Worm (Caenorhabditis elegans) whole organism, dauer: ENCODE measurements around the gene cdka-1.

ENCODE experiments used
- unc-62 ChIP-seq: sonication (generic microtip); optimal IDR thresholded peaks from 2 replicates; lab custom pipeline; 2017; ENCODE audit warnings: missing biosample characterization, missing genetic modification reagents, missing genetic modification characterization

Gene cdka-1

DNA sequence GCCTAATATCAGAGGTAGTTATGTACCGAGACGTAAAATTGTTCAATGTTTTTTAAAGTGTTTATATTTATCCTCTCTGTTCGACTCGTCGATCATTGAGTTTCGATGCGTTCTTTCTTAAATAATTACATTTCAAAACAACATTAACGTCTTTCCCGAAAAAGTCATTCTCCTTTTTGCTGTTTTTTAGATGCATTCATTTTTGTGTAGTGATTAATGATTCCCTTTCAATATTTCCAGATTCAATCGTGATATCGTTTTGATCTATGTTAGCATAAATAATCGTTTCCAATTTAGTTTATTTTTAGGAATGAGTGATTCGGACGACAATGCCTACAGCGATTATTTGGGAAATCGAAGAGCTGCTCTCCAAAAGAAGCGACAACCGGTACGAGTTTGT is 35.1 kb downstream of the cdka-1 start, which contains the start of gene T04A8.8:
T04A8.8 (plus strand) TSS at position 301 of the 400 bp plus-strand sequence.
- no peak for TF ChIP-seq unc-62 (GFP tag; lab: Kevin White, UChicago)

DNA sequence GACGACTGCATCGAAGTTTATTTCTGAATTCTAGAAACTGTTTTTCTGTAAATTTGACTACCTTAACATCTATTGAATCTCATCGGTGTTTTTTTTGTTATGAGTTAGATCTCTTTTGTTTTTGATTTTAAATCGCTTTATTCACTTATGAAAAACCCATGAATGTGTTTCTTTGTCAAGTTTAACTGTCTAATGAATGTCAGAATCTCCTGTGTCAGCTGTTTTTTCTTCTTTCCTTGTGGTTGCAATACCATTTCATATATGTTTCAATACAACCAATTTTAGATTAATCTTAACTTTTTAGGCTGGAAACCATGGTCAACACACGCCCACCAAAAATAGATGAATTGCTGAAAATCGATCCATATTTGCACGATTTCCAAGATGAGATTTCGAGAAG is 36.5 kb downstream of the cdka-1 start, which contains the start of gene T04A8.7:
T04A8.7 (plus strand) TSS at position 301 of the 400 bp plus-strand sequence.
- no peak for TF ChIP-seq unc-62 (GFP tag; lab: Kevin White, UChicago)

DNA sequence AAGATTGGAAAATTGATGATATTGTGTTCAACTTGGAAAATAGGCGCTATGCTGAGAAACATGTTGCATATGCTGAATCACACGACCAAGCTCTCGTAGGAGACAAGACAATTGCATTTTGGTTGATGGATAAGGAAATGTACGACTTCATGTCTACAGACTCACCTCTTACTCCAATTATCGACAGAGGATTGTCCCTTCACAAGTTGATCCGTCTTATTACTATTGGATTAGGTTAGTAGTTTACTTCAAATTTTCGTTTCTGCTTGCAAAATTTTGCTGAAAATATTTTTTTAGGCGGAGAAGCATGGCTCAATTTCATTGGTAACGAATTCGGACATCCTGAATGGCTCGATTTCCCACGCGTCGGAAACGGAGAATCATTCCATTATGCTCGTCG is 38.3 kb downstream of the cdka-1 start:
- no peak for TF ChIP-seq unc-62 (GFP tag; lab: Kevin White, UChicago)

DNA sequence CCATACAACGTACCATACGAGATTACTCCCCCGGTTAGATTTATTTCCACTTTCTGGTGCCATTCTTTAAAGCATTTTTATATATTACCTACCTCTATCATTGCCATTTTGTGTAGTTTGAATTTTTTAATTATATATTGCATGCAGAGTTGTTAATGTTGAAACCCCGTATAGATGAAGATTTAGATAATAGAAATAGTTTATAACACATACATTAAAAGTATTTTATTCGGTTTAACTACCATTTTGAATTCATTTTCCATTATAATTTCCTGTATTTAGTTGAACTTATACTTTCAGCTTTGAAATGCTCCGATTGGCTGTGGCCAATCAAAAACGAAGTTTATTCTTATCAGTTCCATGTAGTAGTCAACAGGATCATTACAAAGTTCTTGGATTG is 39.2 kb downstream of the cdka-1 start, which contains the start of gene dnj-18:
dnj-18 (plus strand) TSS at position 301 of the 400 bp plus-strand sequence.
- TF ChIP-seq unc-62 (GFP tag; lab: Kevin White, UChicago): no peak

DNA sequence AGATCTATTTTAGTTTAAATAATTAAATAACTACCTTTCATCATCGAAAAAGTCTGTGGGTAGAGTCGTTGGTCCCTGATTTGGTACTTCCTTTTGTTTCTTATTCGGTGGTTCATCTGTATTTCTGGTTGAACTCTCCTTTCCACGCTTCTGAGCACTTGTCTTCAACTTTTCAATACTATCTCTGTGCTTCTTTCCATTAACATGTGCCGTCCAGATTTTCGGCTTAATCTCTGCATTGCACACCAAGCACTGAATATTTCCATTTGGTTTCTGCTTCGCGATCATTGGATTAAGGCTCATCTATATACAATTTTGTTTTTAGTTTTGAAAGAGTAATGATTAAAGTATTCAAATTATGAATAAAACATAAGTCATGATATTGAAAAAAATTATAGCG is 41.3 kb downstream of the cdka-1 start, which contains the start of gene sel-13:
sel-13 (minus strand) TSS at position 303 of the 400 bp plus-strand sequence.
- TF ChIP-seq unc-62 (GFP tag; lab: Kevin White, UChicago): no peak

DNA sequence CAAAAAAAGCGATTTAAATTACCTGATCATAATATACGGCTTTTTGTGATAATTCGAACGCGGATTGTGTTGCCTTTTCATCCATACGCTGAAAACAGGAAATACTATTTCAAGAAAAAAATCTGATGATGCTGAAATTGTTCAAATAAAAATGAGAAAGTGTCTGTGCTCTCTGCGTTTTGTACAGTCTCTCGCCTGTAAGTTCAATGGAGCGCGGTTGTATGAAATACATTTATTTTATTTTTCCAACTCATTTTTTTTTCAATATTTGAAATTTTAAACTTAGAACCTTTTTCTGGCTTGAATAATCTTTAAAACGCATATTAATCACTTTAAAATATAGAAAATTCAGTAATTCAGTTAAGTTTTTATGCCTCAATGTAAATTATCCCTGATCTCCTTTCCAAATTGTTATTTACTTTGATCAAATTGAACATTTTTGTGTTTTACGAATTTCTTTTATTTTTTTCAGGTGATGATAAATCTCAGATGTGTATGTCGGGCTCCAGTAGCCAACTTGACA is 45.4 kb downstream of the cdka-1 start, which contains the start of the genes clp-2 and mrpl-16:
clp-2 (minus strand) TSS at position 94 of the 523 bp plus-strand sequence.
mrpl-16 (plus strand) TSS at position 473 of the 523 bp plus-strand sequence.
- TF ChIP-seq unc-62 (GFP tag; lab: Kevin White, UChicago): no peak

DNA sequence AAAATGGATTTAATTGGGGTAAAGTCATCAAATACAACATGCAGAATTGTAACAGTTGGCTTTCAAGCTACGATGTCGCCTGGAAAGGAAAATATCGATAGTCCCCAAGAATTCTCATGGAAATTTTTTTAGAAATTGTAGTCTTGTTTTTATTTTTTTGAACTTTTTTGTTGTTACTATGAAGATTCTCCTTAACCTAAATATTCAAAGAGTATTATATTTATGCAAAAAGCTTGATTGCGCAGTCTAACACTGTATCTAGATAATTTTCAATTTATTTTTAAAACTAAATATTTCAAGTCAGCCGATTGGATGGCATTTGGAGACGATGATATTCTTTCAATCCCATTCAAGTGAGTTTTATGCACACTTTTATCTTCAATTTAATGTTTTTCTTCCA is 46.6 kb downstream of the cdka-1 start, which contains the start of gene pgap-2:
pgap-2 (plus strand) TSS at position 301 of the 400 bp plus-strand sequence.
- TF ChIP-seq unc-62 (GFP tag; lab: Kevin White, UChicago): no peak

DNA sequence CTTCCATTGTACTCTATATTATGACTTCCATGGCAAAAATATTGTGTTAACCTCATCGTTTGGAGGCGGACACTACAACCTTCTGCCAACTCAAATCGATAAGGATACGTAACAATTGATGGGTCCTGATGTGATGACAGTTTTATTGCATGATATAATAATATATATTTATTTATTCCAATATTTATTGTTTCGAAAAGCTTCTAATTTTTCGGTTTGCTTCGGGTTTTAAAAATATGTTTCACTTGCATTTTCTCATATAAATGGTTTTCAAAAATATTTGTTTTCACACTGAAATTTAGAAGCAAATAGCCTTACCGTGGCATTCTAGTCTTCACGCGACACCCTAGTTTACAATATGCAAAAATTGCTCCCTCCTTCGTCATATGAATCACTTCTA is 48.1 kb downstream of the cdka-1 start, which contains the start of gene T04A8.13:
T04A8.13 (plus strand) TSS at position 301 of the 400 bp plus-strand sequence.
- no peak for TF ChIP-seq unc-62 (GFP tag; lab: Kevin White, UChicago)

DNA sequence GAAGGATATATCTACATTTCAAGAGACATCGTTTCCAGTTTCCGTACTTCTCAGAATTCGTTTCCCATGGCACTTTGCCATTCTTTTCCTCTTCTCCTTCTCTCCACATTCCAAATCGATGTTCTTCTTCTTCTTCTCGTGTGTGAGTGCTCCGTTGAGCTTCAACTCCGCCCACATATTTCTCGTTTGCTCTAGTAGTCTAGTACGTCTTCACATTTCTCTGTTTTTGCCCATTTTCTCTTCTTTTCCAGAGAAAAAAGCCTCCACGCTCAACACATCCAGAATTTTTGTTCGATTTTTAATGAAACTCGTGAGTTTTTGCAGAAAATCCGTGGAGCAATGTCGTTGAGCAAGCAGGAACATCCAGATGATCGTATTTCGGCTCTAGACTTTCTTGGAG is 50.3 kb downstream of the cdka-1 start, which contains the start of gene T04A8.18:
T04A8.18 (plus strand) TSS at position 301 of the 400 bp plus-strand sequence.
- no peak for TF ChIP-seq unc-62 (GFP tag; lab: Kevin White, UChicago)
